Worm (Caenorhabditis elegans): ENCODE data around the gene laat-1.

laat-1 gene

ce11 chrII:192584-192983 is 45.0 kb downstream of the laat-1 start:
- TF ChIP-seq dmd-4 (tag; optimal IDR thresholded peaks at IDR 0.05; ENCODE audit: borderline replicate concordance) (no peak), nfya-1 (tag; optimal IDR thresholded peaks at IDR 0.05) (no peak), unc-3 (GFP tag; conservative IDR thresholded peaks at IDR 0.05) (no peak), unc-3 (tag; optimal IDR thresholded peaks at IDR 0.05) (no peak), K02D7.2 (tag; optimal IDR thresholded peaks at IDR 0.05) (no peak), ahr-1 (tag; optimal IDR thresholded peaks at IDR 0.05) (no peak), pqm-1 (tag; optimal IDR thresholded peaks at IDR 0.05) (no peak), ttx-3 (tag; optimal IDR thresholded peaks at IDR 0.05) (no peak), tbx-7 (tag; optimal IDR thresholded peaks at IDR 0.05) (no peak), Y22D7AL.16 (tag; optimal IDR thresholded peaks at IDR 0.05) (no peak), ceh-6 (GFP tag; optimal IDR thresholded peaks at IDR 0.05) (no peak), madf-2 (tag; optimal IDR thresholded peaks at IDR 0.05) (no peak), C08G9.2 (tag; optimal IDR thresholded peaks at IDR 0.05) (no peak), ceh-34 (tag; optimal IDR thresholded peaks at IDR 0.05) (no peak), pat-9 (tag; optimal IDR thresholded peaks at IDR 0.05) (no peak), tbx-2 (tag; optimal IDR thresholded peaks at IDR 0.05) (no peak), sox-4 (tag; optimal IDR thresholded peaks at IDR 0.05) (no peak)

- TF ChIP-seq Y22D7AL.16 (tag; optimal IDR thresholded peaks at IDR 0.05) (no peak), ceh-48 (tag; optimal IDR thresholded peaks at IDR 0.05) (no peak), hlh-30 (tag; optimal IDR thresholded peaks at IDR 0.05; ENCODE audit: insufficient read depth) (no peak), zip-5 (tag; optimal IDR thresholded peaks at IDR 0.05) (no peak), ceh-31 (tag; optimal IDR thresholded peaks at IDR 0.05) (no peak), unc-3 (GFP tag; conservative IDR thresholded peaks at IDR 0.05) (no peak), unc-3 (tag; optimal IDR thresholded peaks at IDR 0.05) (no peak), hlh-8 (tag; optimal IDR thresholded peaks at IDR 0.05) (no peak), unc-86 (tag; optimal IDR thresholded peaks at IDR 0.05) (no peak), nhr-232 (tag; optimal IDR thresholded peaks at IDR 0.05) (no peak), ceh-19 (GFP tag; optimal IDR thresholded peaks at IDR 0.05) (no peak)
Observed at ce11 chrII:188967-189366, 48.7 kb downstream of the laat-1 start, which contains the start of gene T01D1.5. TSS of gene T01D1.5 (minus strand) at chrII:189067.

ce11 chrII:186504-186903 is 51.1 kb downstream of the laat-1 start, which contains the start of gene T01D1.8:
TSS of gene T01D1.8 (plus strand) at chrII:186739.
- TF ChIP-seq ahr-1 (tag; optimal IDR thresholded peaks at IDR 0.05) (no peak), ceh-34 (tag; optimal IDR thresholded peaks at IDR 0.05) (no peak), elt-2 (tag; optimal IDR thresholded peaks at IDR 0.05) (peak; percentile 70)

Measured in whole organism, late embryonic.